Worm (Caenorhabditis elegans) whole organism, L1 larva: Measurements from ENCODE around the gene sumv-1.
A peak's percentile ranks its signal among the peaks of the same experiment; 100 is the strongest.

Experiments
- C04F5.9 ChIP-seq: sonication (generic microtip); optimal IDR thresholded peaks from 2 replicates; lab custom pipeline; 2016; ENCODE audit warnings: missing genetic modification characterization, missing compliant biosample characterization
- C16A3.4 ChIP-seq: fragments of 150-350 bp; optimal IDR thresholded peaks from 2 replicates; lab custom pipeline; 2014; ENCODE audit warnings: missing biosample characterization, missing genetic modification characterization
- F16B12.6 ChIP-seq: fragments of 150-350 bp; optimal IDR thresholded peaks from 2 replicates; lab custom pipeline; 2014; ENCODE audit warnings: missing biosample characterization, missing genetic modification characterization
- Y116A8C.19 ChIP-seq: sonication (generic microtip); optimal IDR thresholded peaks from 2 replicates; lab custom pipeline; 2016; ENCODE audit warnings: missing compliant biosample characterization, missing genetic modification characterization, borderline replicate concordance
- alr-1 ChIP-seq: fragments of 200-800 bp; sonication (Bioruptor generic); optimal IDR thresholded peaks from 2 replicates; lab custom pipeline; 2018; ENCODE audit warnings: borderline replicate concordance, mild to moderate bottlenecking, missing genetic modification characterization, missing compliant biosample characterization
- ama-1 ChIP-seq: fragments of 150-350 bp; optimal IDR thresholded peaks from 2 replicates; lab custom pipeline; 2014
- blmp-1 ChIP-seq: fragments of 150-350 bp; optimal IDR thresholded peaks from 2 replicates; lab custom pipeline; 2014; ENCODE audit warnings: missing biosample characterization, missing genetic modification characterization
- ceh-63 ChIP-seq: fragments of 200-800 bp; sonication (Bioruptor generic); optimal IDR thresholded peaks from 2 replicates; lab custom pipeline; 2018; ENCODE audit warnings: mild to moderate bottlenecking, missing genetic modification characterization, missing compliant biosample characterization
- ceh-82 ChIP-seq, 3 experiments: fragments of 150-350 bp in 1 of 3; sonication (generic microtip) in 2 of 3; optimal IDR thresholded peaks; 2 replicates each; lab custom pipeline; 2014 to 2017; ENCODE audit warnings: missing biosample characterization in 3 of 3, missing genetic modification characterization in 3 of 3
- ceh-90 ChIP-seq: sonication (generic microtip); optimal IDR thresholded peaks from 2 replicates; lab custom pipeline; 2016; ENCODE audit warnings: missing genetic modification characterization, missing compliant biosample characterization
- ces-1 ChIP-seq: fragments of 150-350 bp; optimal IDR thresholded peaks from 2 replicates; lab custom pipeline; 2014; ENCODE audit warnings: missing biosample characterization, missing genetic modification reagents, missing genetic modification characterization
- dpl-1 ChIP-seq, 3 experiments: fragments of 150-350 bp in 2 of 3; sonication (generic microtip) in 1 of 3; optimal IDR thresholded peaks; 2 replicates each; lab custom pipeline; 2014 to 2017; ENCODE audit warnings: missing biosample characterization in 3 of 3, missing genetic modification characterization in 3 of 3, missing genetic modification reagents in 3 of 3
- dsc-1 ChIP-seq: sonication (generic microtip); optimal IDR thresholded peaks from 2 replicates; lab custom pipeline; 2016; ENCODE audit warnings: mild to moderate bottlenecking, missing genetic modification characterization, missing compliant biosample characterization
- efl-3 ChIP-seq: fragments of 200-800 bp; sonication (Bioruptor generic); optimal IDR thresholded peaks from 2 replicates; lab custom pipeline; 2018; ENCODE audit warnings: mild to moderate bottlenecking, missing genetic modification characterization, missing compliant biosample characterization
- egl-13 ChIP-seq: sonication (generic microtip); optimal IDR thresholded peaks from 2 replicates; lab custom pipeline; 2016; ENCODE audit warnings: missing genotype, missing genetic modification reagents, missing genetic modification characterization, missing compliant biosample characterization
- egl-27 ChIP-seq, 2 experiments: fragments of 150-350 bp in 1 of 2; sonication (generic microtip); optimal IDR thresholded peaks; 3 replicates each; lab custom pipeline; 2017 to 2018; ENCODE audit warnings: missing biosample characterization in 2 of 2, missing genetic modification characterization in 2 of 2, missing genetic modification reagents in 2 of 2
- fkh-4 ChIP-seq: sonication (generic microtip); optimal IDR thresholded peaks from 2 replicates; lab custom pipeline; 2016; ENCODE audit warnings: missing compliant biosample characterization, missing genetic modification characterization, borderline replicate concordance
- fkh-8 ChIP-seq: sonication (generic microtip); optimal IDR thresholded peaks from 2 replicates; lab custom pipeline; 2016; ENCODE audit warnings: mild to moderate bottlenecking, missing genetic modification characterization, missing compliant biosample characterization
- fos-1 ChIP-seq: fragments of 150-350 bp; optimal IDR thresholded peaks from 2 replicates; lab custom pipeline; 2014; ENCODE audit warnings: missing biosample characterization, missing genetic modification characterization
- grh-1 ChIP-seq: fragments of 200-800 bp; sonication (Bioruptor generic); IDR thresholded peaks from 2 replicates; pipeline ENCODE4 v1.3.6; 2022; ENCODE audit warnings: missing genetic modification reagents, missing genetic modification characterization, missing compliant biosample characterization
- hlh-17 ChIP-seq: fragments of 200-800 bp; sonication (Bioruptor generic); optimal IDR thresholded peaks from 2 replicates; lab custom pipeline; 2018; ENCODE audit warnings: missing genetic modification characterization, mild to moderate bottlenecking, missing compliant biosample characterization, moderate library complexity, borderline replicate concordance
- isw-1 ChIP-seq: fragments of 200-800 bp; sonication (Bioruptor generic); IDR thresholded peaks from 2 replicates; pipeline ENCODE4 v1.3.6; 2022; ENCODE audit warnings: missing genetic modification characterization, missing compliant biosample characterization
- jun-1 ChIP-seq: fragments of 150-350 bp; optimal IDR thresholded peaks from 2 replicates; lab custom pipeline; 2014; ENCODE audit warnings: missing biosample characterization, missing genetic modification reagents, missing genetic modification characterization
- lin-15B ChIP-seq: fragments of 150-350 bp; sonication (generic microtip); optimal IDR thresholded peaks from 3 replicates; lab custom pipeline; 2014; ENCODE audit warnings: missing biosample characterization, missing genetic modification characterization
- lin-35 ChIP-seq, 2 experiments: fragments of 150-350 bp; optimal IDR thresholded peaks; 2 replicates each; lab custom pipeline; 2014; ENCODE audit warnings: missing biosample characterization in 2 of 2, missing genetic modification characterization in 2 of 2, missing genetic modification reagents in 2 of 2
- lin-39 ChIP-seq: fragments of 150-350 bp; optimal IDR thresholded peaks from 2 replicates; lab custom pipeline; 2014; ENCODE audit warnings: missing biosample characterization, missing genetic modification reagents, missing genetic modification characterization
- lir-3 ChIP-seq: sonication (generic microtip); optimal IDR thresholded peaks from 2 replicates; lab custom pipeline; 2016; ENCODE audit warnings: mild to moderate bottlenecking, missing genetic modification characterization, moderate library complexity, missing compliant biosample characterization; ENCODE audit not compliant: poor library complexity
- mab-9 ChIP-seq: fragments of 200-800 bp; sonication (Bioruptor generic); IDR thresholded peaks from 2 replicates; pipeline ENCODE4 v1.3.6; 2022; ENCODE audit warnings: missing genetic modification reagents, missing genetic modification characterization, missing compliant biosample characterization
- mef-2 ChIP-seq: fragments of 150-350 bp; optimal IDR thresholded peaks from 2 replicates; lab custom pipeline; 2014; ENCODE audit warnings: missing biosample characterization, missing genetic modification characterization
- mep-1 ChIP-seq: fragments of 150-350 bp; optimal IDR thresholded peaks from 2 replicates; lab custom pipeline; 2014; ENCODE audit warnings: missing biosample characterization, missing genetic modification characterization
- nhr-11 ChIP-seq: fragments of 150-350 bp; optimal IDR thresholded peaks from 2 replicates; lab custom pipeline; 2014; ENCODE audit warnings: missing biosample characterization, missing genetic modification characterization
- nhr-12 ChIP-seq: sonication (generic microtip); optimal IDR thresholded peaks from 2 replicates; lab custom pipeline; 2017; ENCODE audit warnings: missing biosample characterization, missing genetic modification characterization
- nhr-19 ChIP-seq: fragments of 200-800 bp; sonication (Bioruptor generic); conservative IDR thresholded peaks from 2 replicates; pipeline ENCODE4 v1.3.6; 2022; ENCODE audit warnings: missing genetic modification characterization, missing compliant biosample characterization
- nhr-20 ChIP-seq: sonication (generic microtip); optimal IDR thresholded peaks from 2 replicates; lab custom pipeline; 2016; ENCODE audit warnings: mild to moderate bottlenecking, missing genetic modification characterization, missing compliant biosample characterization
- nhr-237 ChIP-seq: fragments of 150-350 bp; optimal IDR thresholded peaks from 2 replicates; lab custom pipeline; 2014; ENCODE audit warnings: missing biosample characterization, missing genetic modification characterization
- nhr-47 ChIP-seq: sonication (generic microtip); optimal IDR thresholded peaks from 2 replicates; lab custom pipeline; 2016; ENCODE audit warnings: mild to moderate bottlenecking, missing genetic modification characterization, moderate library complexity, missing compliant biosample characterization
- nhr-76 ChIP-seq: sonication (generic microtip); optimal IDR thresholded peaks from 2 replicates; lab custom pipeline; 2017; ENCODE audit warnings: missing biosample characterization, missing genetic modification characterization
- nhr-77 ChIP-seq: fragments of 150-350 bp; optimal IDR thresholded peaks from 2 replicates; lab custom pipeline; 2014; ENCODE audit warnings: missing biosample characterization, missing genetic modification characterization
- nhr-84 ChIP-seq: sonication (generic microtip); optimal IDR thresholded peaks from 2 replicates; lab custom pipeline; 2017; ENCODE audit warnings: missing biosample characterization, missing genetic modification characterization
- nhr-85 ChIP-seq: sonication (generic microtip); peaks from one replicate; lab custom pipeline; 2016; ENCODE audit warnings: missing genetic modification characterization, inconsistent platforms, missing compliant biosample characterization
- pag-3 ChIP-seq: sonication (generic microtip); optimal IDR thresholded peaks from 2 replicates; lab custom pipeline; 2017; ENCODE audit warnings: missing genetic modification characterization, mild to moderate bottlenecking, missing compliant biosample characterization, antibody characterized with exemption, borderline replicate concordance; ENCODE audit not compliant: insufficient read depth
- pax-3 ChIP-seq: fragments of 200-800 bp; sonication (Bioruptor generic); optimal IDR thresholded peaks from 2 replicates; lab custom pipeline; 2018; ENCODE audit warnings: mild to moderate bottlenecking, missing genetic modification characterization, moderate library complexity, missing compliant biosample characterization
- pqm-1 ChIP-seq: sonication (generic microtip); optimal IDR thresholded peaks from 3 replicates; lab custom pipeline; 2017; ENCODE audit warnings: missing biosample characterization, missing genetic modification characterization
- rnt-1 ChIP-seq: sonication (generic microtip); optimal IDR thresholded peaks from 2 replicates; lab custom pipeline; 2016; ENCODE audit warnings: mild to moderate bottlenecking, missing genetic modification characterization, moderate library complexity, missing compliant biosample characterization
- skn-1 ChIP-seq: fragments of 150-350 bp; optimal IDR thresholded peaks from 2 replicates; lab custom pipeline; 2014; ENCODE audit warnings: missing biosample characterization, missing genetic modification characterization
- sup-37 ChIP-seq: fragments of 200-800 bp; sonication (Bioruptor generic); optimal IDR thresholded peaks from 2 replicates; lab custom pipeline; 2018; ENCODE audit warnings: mild to moderate bottlenecking, missing genetic modification characterization, missing compliant biosample characterization
- tbx-2 ChIP-seq: sonication (generic microtip); optimal IDR thresholded peaks from 2 replicates; lab custom pipeline; 2016; ENCODE audit warnings: missing genetic modification characterization, missing compliant biosample characterization
- tlp-1 ChIP-seq: fragments of 150-350 bp; optimal IDR thresholded peaks from 2 replicates; lab custom pipeline; 2014; ENCODE audit warnings: missing biosample characterization, missing genetic modification characterization
- unc-30 ChIP-seq: sonication (generic microtip); optimal IDR thresholded peaks from 2 replicates; lab custom pipeline; 2017; ENCODE audit warnings: missing biosample characterization, missing genetic modification characterization
- unc-86 ChIP-seq: sonication (generic microtip); optimal IDR thresholded peaks from 2 replicates; lab custom pipeline; 2016; ENCODE audit warnings: missing genetic modification characterization, missing compliant biosample characterization
- unc-98 ChIP-seq: fragments of 200-800 bp; sonication (Bioruptor generic); IDR thresholded peaks from 2 replicates; pipeline ENCODE4 v1.3.6; 2022; ENCODE audit warnings: missing genetic modification characterization, missing compliant biosample characterization
- zag-1 ChIP-seq: fragments of 150-350 bp; optimal IDR thresholded peaks from 2 replicates; lab custom pipeline; 2014; ENCODE audit warnings: missing biosample characterization, missing genetic modification characterization
- zip-4 ChIP-seq: fragments of 200-800 bp; sonication (Bioruptor generic); optimal IDR thresholded peaks from 2 replicates; lab custom pipeline; 2018; ENCODE audit warnings: mild to moderate bottlenecking, missing genetic modification characterization, moderate library complexity, missing compliant biosample characterization
- ztf-11 ChIP-seq, 2 experiments: sonication (generic microtip); optimal IDR thresholded peaks; 2 replicates each; lab custom pipeline; 2016 to 2017; ENCODE audit warnings: missing genetic modification characterization in 2 of 2, missing biosample characterization in 1 of 2, missing compliant biosample characterization in 1 of 2

Gene sumv-1

DNA sequence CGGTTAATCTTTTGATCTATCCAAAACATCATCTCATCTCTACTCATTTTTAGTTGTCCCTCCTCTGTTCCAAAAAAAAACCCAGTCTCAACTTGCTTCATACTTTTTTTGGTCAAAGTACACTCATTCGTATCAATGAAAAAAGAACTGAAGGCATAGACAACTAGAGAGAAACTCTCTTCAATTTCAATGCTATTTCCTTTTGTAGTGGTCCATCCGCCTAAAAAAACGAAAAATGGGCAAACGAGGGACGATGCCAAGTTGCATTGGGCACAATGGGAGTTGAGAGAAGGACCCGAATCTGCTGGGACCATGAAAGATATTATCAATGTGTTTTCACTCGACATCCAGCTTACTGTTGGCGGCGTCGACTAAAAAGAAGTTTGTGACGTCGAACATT, 26.2 kb upstream of the sumv-1 start (continued):
- TF ChIP-seq nhr-47 (tag; lab: Kevin White, UChicago) (no peak), mab-9 (no peak), nhr-76 (tag; lab: Kevin White, UChicago) (no peak), unc-98 (GFP tag; lab: Robert Waterston, UW) (no peak), fkh-8 (tag; lab: Kevin White, UChicago) (no peak), unc-30 (no peak), ceh-82 (tag; optimal IDR thresholded peaks at IDR 0.05; lab: Kevin White, UChicago) (peak in 1 of 3 experiments; percentile 35), pqm-1 (tag; lab: Kevin White, UChicago) (no peak), ama-1 (no peak), ceh-63 (GFP tag; lab: Kevin White, UChicago) (no peak), nhr-20 (tag; lab: Kevin White, UChicago) (no peak), nhr-84 (tag; lab: Kevin White, UChicago) (no peak), blmp-1 (tag; lab: Kevin White, UChicago) (no peak), alr-1 (tag; lab: Kevin White, UChicago) (no peak), tlp-1 (no peak), mep-1 (peak; percentile 16), nhr-85 (tag; lab: Kevin White, UChicago) (no peak), fos-1 (no peak), dsc-1 (tag; lab: Kevin White, UChicago) (no peak), fkh-4 (tag; lab: Kevin White, UChicago) (no peak), F16B12.6 (tag; lab: Kevin White, UChicago) (no peak), egl-27 (tag; optimal IDR thresholded peaks at IDR 0.05; lab: Kevin White, UChicago) (no peak), mef-2 (tag; lab: Kevin White, UChicago) (no peak), lin-35 (GFP tag; optimal IDR thresholded peaks at IDR 0.05; lab: Kevin White, UChicago) (peak in 1 of 2 experiments; percentile 26), rnt-1 (tag; lab: Kevin White, UChicago) (no peak), nhr-77 (no peak), ceh-90 (no peak), nhr-12 (tag; lab: Kevin White, UChicago) (no peak), C16A3.4 (tag; lab: Kevin White, UChicago) (no peak), nhr-11 (tag; lab: Kevin White, UChicago) (no peak), nhr-19 (GFP tag; lab: Robert Waterston, UW) (peak; percentile 59), skn-1 (tag; lab: Kevin White, UChicago) (no peak), lin-39 (tag; lab: Kevin White, UChicago) (no peak), egl-13 (tag; lab: Kevin White, UChicago) (no peak), zip-4 (GFP tag; lab: Kevin White, UChicago) (no peak), lir-3 (tag; lab: Kevin White, UChicago) (no peak), lin-15B (tag; lab: Kevin White, UChicago) (no peak), grh-1 (GFP tag; lab: Robert Waterston, UW) (no peak), hlh-17 (GFP tag; lab: Kevin White, UChicago) (no peak), C04F5.9 (tag; lab: Kevin White, UChicago) (no peak), sup-37 (GFP tag; lab: Kevin White, UChicago) (no peak), isw-1 (GFP tag; lab: Robert Waterston, UW) (no peak), unc-86 (no peak), nhr-237 (tag; lab: Kevin White, UChicago) (no peak), efl-3 (GFP tag; lab: Kevin White, UChicago) (no peak), jun-1 (no peak), ztf-11 (tag; optimal IDR thresholded peaks at IDR 0.05; lab: Kevin White, UChicago) (no peak), tbx-2 (tag; lab: Kevin White, UChicago) (peak; percentile 5), ces-1 (GFP tag; lab: Kevin White, UChicago) (no peak), Y116A8C.19 (tag; lab: Kevin White, UChicago) (no peak), dpl-1 (GFP tag; optimal IDR thresholded peaks at IDR 0.05; lab: Kevin White, UChicago) (peak in 1 of 3 experiments; percentile 20), zag-1 (tag; lab: Kevin White, UChicago) (no peak), pag-3 (tag; lab: Kevin White, UChicago) (no peak), pax-3 (tag; lab: Kevin White, UChicago) (no peak)
